Fruit fly (Drosophila melanogaster) whole organism, prepupa: Measurements from ENCODE around the gene CG1161.

Experiments used
- CG31627 ChIP-seq: fragments of 200-800 bp; sonication (Bioruptor generic); optimal IDR thresholded peaks from 3 replicates; lab custom pipeline; 2016; ENCODE audit warnings: missing biosample characterization, missing genetic modification characterization
- Sox15 ChIP-seq: fragments of 200-800 bp; sonication (Bioruptor generic); optimal IDR thresholded peaks from 3 replicates; lab custom pipeline; 2016; ENCODE audit warnings: missing biosample characterization, missing genetic modification characterization

DNA sequence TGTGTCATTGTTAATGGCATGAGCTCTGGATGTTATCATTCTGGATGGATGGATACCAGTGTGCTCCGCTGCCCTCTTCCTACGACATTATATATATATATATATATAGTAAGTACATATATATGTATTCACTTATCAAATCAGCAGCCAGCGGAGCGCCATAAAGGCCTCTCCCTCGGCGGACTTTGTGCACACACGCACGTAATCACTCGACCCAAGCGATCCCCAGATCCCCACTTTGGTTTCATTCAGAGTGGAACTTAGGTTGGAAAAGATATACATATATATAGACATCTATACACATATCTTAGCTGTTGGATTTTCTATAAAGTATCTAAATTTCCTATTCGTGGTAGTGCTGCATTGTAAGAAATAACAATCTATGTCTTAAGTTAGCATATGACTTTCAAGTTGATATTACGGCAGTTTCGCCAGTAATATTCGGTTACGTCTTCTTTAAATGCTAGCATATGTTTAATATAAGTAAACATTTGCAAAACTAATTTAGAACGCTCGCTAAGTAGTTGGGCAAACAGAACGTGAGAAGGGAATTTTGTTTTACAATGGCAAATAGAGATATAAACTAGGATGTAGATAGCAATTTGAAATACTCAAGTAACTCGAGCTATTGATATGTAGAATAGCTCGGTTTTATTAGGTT, 46.6 kb upstream of the CG1161 start:
- TF ChIP-seq Sox15 (GFP tag; lab: Kevin White, UChicago) (no peak), CG31627 (GFP tag; lab: Kevin White, UChicago) (no peak)
